Worm (Caenorhabditis elegans) whole organism, young adult: ENCODE data around the gene srh-276.

Experiments used
- B0019.2 ChIP-seq: fragments of 200-800 bp; sonication (Bioruptor generic); conservative IDR thresholded peaks from 2 replicates; pipeline ENCODE4 v1.3.6; 2022; ENCODE audit warnings: missing genetic modification reagents, missing genetic modification characterization, missing compliant biosample characterization
- C06A6.2 ChIP-seq: fragments of 200-800 bp; sonication (Bioruptor generic); conservative IDR thresholded peaks from 2 replicates; pipeline ENCODE4 v1.3.6; 2022; ENCODE audit warnings: missing genetic modification characterization, missing compliant biosample characterization
- F23B12.7 ChIP-seq: sonication (generic microtip); optimal IDR thresholded peaks from 2 replicates; lab custom pipeline; 2017; ENCODE audit warnings: missing genetic modification characterization, mild to moderate bottlenecking, missing compliant biosample characterization, antibody characterized with exemption, moderate library complexity; ENCODE audit not compliant: insufficient read depth
- K12H6.12 ChIP-seq: fragments of 200-800 bp; sonication (Bioruptor generic); optimal IDR thresholded peaks from 2 replicates; lab custom pipeline; 2018; ENCODE audit warnings: mild to moderate bottlenecking, missing genetic modification characterization, missing compliant biosample characterization
- T07F8.4 ChIP-seq: sonication (generic microtip); optimal IDR thresholded peaks from 2 replicates; lab custom pipeline; 2016; ENCODE audit warnings: mild to moderate bottlenecking, missing genetic modification characterization, moderate library complexity, missing compliant biosample characterization
- Y53F4B.3 ChIP-seq: fragments of 200-800 bp; sonication (Bioruptor generic); IDR thresholded peaks from 2 replicates; pipeline ENCODE4 v1.3.6; 2022; ENCODE audit warnings: missing genetic modification reagents, missing genetic modification characterization, missing compliant biosample characterization
- Y67H2A.10 ChIP-seq: fragments of 200-800 bp; sonication (Bioruptor generic); conservative IDR thresholded peaks from 2 replicates; pipeline ENCODE4 v1.3.6; 2022; ENCODE audit warnings: missing genetic modification reagents, missing genetic modification characterization, missing compliant biosample characterization
- ama-1 ChIP-seq, 3 experiments: fragments of 150-350 bp in 1 of 3; sonication (generic microtip) in 2 of 3; optimal IDR thresholded peaks; 2 replicates each; lab custom pipeline; 2014 to 2018; ENCODE audit warnings: missing biosample characterization in 2 of 3, missing genetic modification characterization in 2 of 3, missing genetic modification reagents in 2 of 3
- attf-6 ChIP-seq: fragments of 200-800 bp; sonication (Bioruptor generic); IDR thresholded peaks from 2 replicates; pipeline ENCODE4 v1.3.6; 2022; ENCODE audit warnings: missing genetic modification reagents, missing genetic modification characterization, missing compliant biosample characterization
- bed-2 ChIP-seq: fragments of 200-800 bp; sonication (Bioruptor generic); IDR thresholded peaks from 2 replicates; pipeline ENCODE4 v1.3.6; 2022; ENCODE audit warnings: missing genetic modification reagents, missing genetic modification characterization, missing compliant biosample characterization
- ccch-3 ChIP-seq: fragments of 200-800 bp; sonication (Bioruptor generic); optimal IDR thresholded peaks from 2 replicates; lab custom pipeline; 2018; ENCODE audit warnings: mild to moderate bottlenecking, missing genetic modification characterization, missing compliant biosample characterization
- chd-7 ChIP-seq: sonication (generic microtip); optimal IDR thresholded peaks from 2 replicates; lab custom pipeline; 2016; ENCODE audit warnings: mild to moderate bottlenecking, missing genetic modification characterization, moderate library complexity, missing compliant biosample characterization
- egl-44 ChIP-seq: fragments of 200-800 bp; sonication (Bioruptor generic); IDR thresholded peaks from 2 replicates; pipeline ENCODE4 v1.3.6; 2022; ENCODE audit warnings: missing genetic modification reagents, missing genetic modification characterization, missing compliant biosample characterization
- egrh-3 ChIP-seq: fragments of 200-800 bp; sonication (Bioruptor generic); IDR thresholded peaks from 2 replicates; pipeline ENCODE4 v1.3.6; 2022; ENCODE audit warnings: missing genetic modification reagents, missing genetic modification characterization, missing compliant biosample characterization
- hmg-20 ChIP-seq: fragments of 200-800 bp; sonication (Bioruptor generic); IDR thresholded peaks from 2 replicates; pipeline ENCODE4 v1.3.6; 2022; ENCODE audit warnings: missing genetic modification reagents, missing genetic modification characterization, missing compliant biosample characterization
- lag-1 ChIP-seq: fragments of 200-800 bp; sonication (Bioruptor generic); IDR thresholded peaks from 2 replicates; pipeline ENCODE4 v1.3.6; 2022; ENCODE audit warnings: missing genetic modification reagents, missing genetic modification characterization, missing compliant biosample characterization
- lin-35 ChIP-seq, 3 experiments: fragments of 150-350 bp in 2 of 3; sonication (generic microtip) in 1 of 3; optimal IDR thresholded peaks; 2 replicates each; lab custom pipeline; 2014 to 2018; ENCODE audit warnings: missing biosample characterization in 3 of 3, missing genetic modification characterization in 3 of 3, missing genetic modification reagents in 3 of 3
- lin-40 ChIP-seq: sonication (generic microtip); optimal IDR thresholded peaks from 2 replicates; lab custom pipeline; 2016; ENCODE audit warnings: missing genetic modification characterization, mild to moderate bottlenecking, missing compliant biosample characterization, missing genotype, missing genetic modification reagents
- lin-54 ChIP-seq: fragments of 200-800 bp; sonication (Bioruptor generic); optimal IDR thresholded peaks from 2 replicates; lab custom pipeline; 2018; ENCODE audit warnings: mild to moderate bottlenecking, missing genetic modification characterization, missing compliant biosample characterization
- lsl-1 ChIP-seq: fragments of 200-800 bp; sonication (Bioruptor generic); optimal IDR thresholded peaks from 2 replicates; lab custom pipeline; 2018; ENCODE audit warnings: mild to moderate bottlenecking, missing genetic modification characterization, moderate library complexity, missing compliant biosample characterization
- madf-6 ChIP-seq: fragments of 200-800 bp; sonication (Bioruptor generic); IDR thresholded peaks from 2 replicates; pipeline ENCODE4 v1.3.6; 2022; ENCODE audit warnings: missing genetic modification reagents, missing genetic modification characterization, missing compliant biosample characterization
- madf-8 ChIP-seq: fragments of 200-800 bp; sonication (Bioruptor generic); conservative IDR thresholded peaks from 2 replicates; pipeline ENCODE4 v1.3.6; 2022; ENCODE audit warnings: missing genetic modification reagents, missing genetic modification characterization, missing compliant biosample characterization
- nfya-1 ChIP-seq: sonication (generic microtip); optimal IDR thresholded peaks from 2 replicates; lab custom pipeline; 2017; ENCODE audit warnings: antibody characterized with exemption, missing compliant biosample characterization, missing genetic modification characterization, borderline replicate concordance; ENCODE audit not compliant: insufficient read depth
- nfyb-1 ChIP-seq: fragments of 200-800 bp; sonication (Bioruptor generic); IDR thresholded peaks from 2 replicates; pipeline ENCODE4 v1.3.6; 2022; ENCODE audit warnings: missing genetic modification reagents, missing genetic modification characterization, missing compliant biosample characterization
- nhr-120 ChIP-seq: fragments of 200-800 bp; sonication (Bioruptor generic); IDR thresholded peaks from 2 replicates; pipeline ENCODE4 v1.3.6; 2022; ENCODE audit warnings: missing genetic modification characterization, missing compliant biosample characterization
- nhr-80 ChIP-seq: sonication (generic microtip); optimal IDR thresholded peaks from 2 replicates; lab custom pipeline; 2016; ENCODE audit warnings: missing genetic modification characterization, missing compliant biosample characterization
- pha-4 ChIP-seq: fragments of 150-350 bp; sonication (generic microtip); optimal IDR thresholded peaks from 2 replicates; lab custom pipeline; 2014; ENCODE audit warnings: missing biosample characterization, missing genetic modification reagents, missing genetic modification characterization
- rec-8 ChIP-seq, 2 experiments: sonication (generic microtip); optimal IDR thresholded peaks; 2 replicates each; lab custom pipeline; 2016; ENCODE audit warnings: mild to moderate bottlenecking in 2 of 2, missing genetic modification characterization in 2 of 2, missing genetic modification reagents in 2 of 2, missing genotype in 2 of 2, missing biosample characterization in 1 of 2, missing compliant biosample characterization in 1 of 2, moderate library complexity in 1 of 2
- rpc-1 ChIP-seq, 2 experiments: fragments of 150-350 bp in 1 of 2; sonication (generic microtip) in 1 of 2; optimal IDR thresholded peaks; 2 replicates each; lab custom pipeline; 2014 to 2018; ENCODE audit warnings: missing biosample characterization in 1 of 2, missing genetic modification characterization in 1 of 2, missing genetic modification reagents in 1 of 2, missing genotype in 1 of 2
- sea-2 ChIP-seq: fragments of 200-800 bp; sonication (Bioruptor generic); IDR thresholded peaks from 2 replicates; pipeline ENCODE4 v1.3.6; 2022; ENCODE audit warnings: missing genetic modification characterization, missing compliant biosample characterization
- snpc-1.1 ChIP-seq: sonication (generic microtip); optimal IDR thresholded peaks from 2 replicates; lab custom pipeline; 2017; ENCODE audit warnings: missing genetic modification characterization, mild to moderate bottlenecking, missing compliant biosample characterization, antibody characterized with exemption, moderate library complexity, missing genotype, missing genetic modification reagents; ENCODE audit not compliant: insufficient read depth
- snpc-1.3 ChIP-seq: sonication (generic microtip); optimal IDR thresholded peaks from 2 replicates; lab custom pipeline; 2017; ENCODE audit warnings: missing genetic modification characterization, mild to moderate bottlenecking, missing compliant biosample characterization, antibody characterized with exemption, moderate library complexity, missing genotype, missing genetic modification reagents; ENCODE audit not compliant: insufficient read depth
- snpc-4 ChIP-seq, 5 experiments: fragments of 150-350 bp in 1 of 5; sonication (generic microtip) in 4 of 5; optimal IDR thresholded peaks; 2 replicates each; lab custom pipeline; 2014 to 2018; ENCODE audit warnings: missing genetic modification characterization in 5 of 5, missing biosample characterization in 3 of 5, antibody characterized with exemption in 2 of 5, mild to moderate bottlenecking in 2 of 5, missing compliant biosample characterization in 2 of 5, missing genotype in 2 of 5, moderate library complexity in 2 of 5, missing genetic modification reagents in 1 of 5
- somi-1 ChIP-seq: fragments of 200-800 bp; sonication (Bioruptor generic); optimal IDR thresholded peaks from 2 replicates; lab custom pipeline; 2018; ENCODE audit warnings: mild to moderate bottlenecking, missing genetic modification characterization, missing compliant biosample characterization
- tbp1 ChIP-seq: fragments of 200-800 bp; sonication (Bioruptor generic); optimal IDR thresholded peaks from 2 replicates; lab custom pipeline; 2018; ENCODE audit warnings: mild to moderate bottlenecking, missing genetic modification characterization, missing compliant biosample characterization
- tbx-9 ChIP-seq: sonication (generic microtip); optimal IDR thresholded peaks from 2 replicates; lab custom pipeline; 2016; ENCODE audit warnings: borderline replicate concordance, missing genetic modification characterization, inconsistent platforms, missing compliant biosample characterization
- xnd-1 ChIP-seq: sonication (generic microtip); optimal IDR thresholded peaks from 2 replicates; lab custom pipeline; 2016; ENCODE audit warnings: missing genotype, missing genetic modification reagents, missing genetic modification characterization, missing compliant biosample characterization
- ztf-18 ChIP-seq: sonication (generic microtip); optimal IDR thresholded peaks from 2 replicates; lab custom pipeline; 2016; ENCODE audit warnings: missing genotype, mild to moderate bottlenecking, missing genetic modification characterization, missing compliant biosample characterization
- ztf-22 ChIP-seq: fragments of 200-800 bp; sonication (Bioruptor generic); optimal IDR thresholded peaks from 2 replicates; lab custom pipeline; 2018; ENCODE audit warnings: mild to moderate bottlenecking, missing genetic modification characterization, moderate library complexity, missing compliant biosample characterization
- ztf-26 ChIP-seq: sonication (generic microtip); optimal IDR thresholded peaks from 2 replicates; lab custom pipeline; 2017; ENCODE audit warnings: missing genetic modification characterization, missing compliant biosample characterization

srh-276 gene

DNA sequence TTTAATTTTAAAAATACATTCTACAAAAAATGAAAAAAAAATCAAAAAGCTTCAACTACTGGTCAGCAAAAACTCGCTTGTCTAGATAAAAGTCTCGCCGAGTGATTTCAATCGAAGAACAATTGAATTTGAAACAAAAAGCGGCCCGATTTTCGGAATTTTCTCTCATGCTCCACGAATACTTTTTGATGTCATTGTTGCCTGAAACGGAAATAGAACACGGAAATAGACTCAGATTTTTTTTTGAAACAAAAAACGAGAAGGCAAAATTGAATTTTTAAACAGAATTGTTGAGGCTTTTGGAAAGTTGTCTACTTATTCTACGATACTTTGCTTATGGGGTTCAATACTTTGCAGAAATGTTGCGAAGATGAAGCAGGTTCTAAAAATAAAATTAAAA lies 34.3 kb downstream of the srh-276 start:
- TF ChIP-seq snpc-1.1 = no peak
- no peak for TF ChIP-seq T07F8.4
- no peak for TF ChIP-seq Y53F4B.3 (GFP tag; lab: Robert Waterston, UW)
- TF ChIP-seq nfyb-1 (GFP tag; lab: Robert Waterston, UW) = no peak
- no peak for TF ChIP-seq attf-6 (GFP tag; lab: Robert Waterston, UW)
- no peak for TF ChIP-seq ztf-18 (tag; lab: Kevin White, UChicago)
- TF ChIP-seq lag-1 = no peak
- no peak for TF ChIP-seq lin-35 (GFP tag; optimal IDR thresholded peaks at IDR 0.05; lab: Kevin White, UChicago)
- TF ChIP-seq lsl-1 (GFP tag; lab: Kevin White, UChicago) = no peak
- no peak for TF ChIP-seq nfya-1 (tag; lab: Kevin White, UChicago)
- no peak for TF ChIP-seq egrh-3 (GFP tag; lab: Robert Waterston, UW)
- no peak for TF ChIP-seq ccch-3 (GFP tag; lab: Kevin White, UChicago)
- TF ChIP-seq snpc-1.3 (tag; lab: Kevin White, UChicago) = no peak
- no peak for TF ChIP-seq sea-2
- TF ChIP-seq ztf-22 = no peak

- TF ChIP-seq hmg-20 (GFP tag; lab: Robert Waterston, UW) (no peak), somi-1 (GFP tag; lab: Kevin White, UChicago) (peak; percentile 37), egl-44 (GFP tag; lab: Robert Waterston, UW) (no peak), C06A6.2 (0 out of 2 replicates have a peak, but pooled peaks have one; percentile 24), chd-7 (tag; lab: Kevin White, UChicago) (peak; percentile 12), lag-1 (no peak), F23B12.7 (no peak), ztf-26 (peak; percentile 69), B0019.2 (no peak), nhr-80 (peak; percentile 61), pha-4 (tag; lab: Kevin White, UChicago) (no peak), xnd-1 (no peak), bed-2 (GFP tag; lab: Robert Waterston, UW) (no peak), K12H6.12 (no peak), ama-1 (optimal IDR thresholded peaks at IDR 0.05; lab: Kevin White, UChicago) (no peak), ama-1 (GFP tag; optimal IDR thresholded peaks at IDR 0.05; lab: Kevin White, UChicago) (no peak), rpc-1 (optimal IDR thresholded peaks at IDR 0.05; lab: Kevin White, UChicago) (no peak), rpc-1 (tag; optimal IDR thresholded peaks at IDR 0.05; lab: Kevin White, UChicago) (no peak), tbp1 (GFP tag; lab: Kevin White, UChicago) (peak; percentile 22), Y67H2A.10 (no peak), lin-54 (peak; percentile 11), nhr-120 (GFP tag; lab: Robert Waterston, UW) (no peak), madf-8 (no peak), snpc-4 (GFP tag; optimal IDR thresholded peaks at IDR 0.05; lab: Kevin White, UChicago) (no peak), snpc-4 (tag; optimal IDR thresholded peaks at IDR 0.05; lab: Kevin White, UChicago) (peak in 1 of 4 experiments; percentile 13), tbx-9 (tag; lab: Kevin White, UChicago) (no peak), madf-6 (no peak), rec-8 (tag; optimal IDR thresholded peaks at IDR 0.05; lab: Kevin White, UChicago) (no peak), lin-40 (peak; percentile 4)
These were observed 34.8 kb downstream of the srh-276 start for ce11 chrV:15563985-15564384.
